Fruit fly (Drosophila melanogaster): ENCODE measurements around the gene CG42238.

Gene CG42238

dm6 chr2L:20968727-20969126, 83.2 kb downstream of the CG42238 start:
- no peak for TF ChIP-seq CG4617 (GFP tag; optimal IDR thresholded peaks at IDR 0.05; ENCODE audit: borderline replicate concordance)
- TF ChIP-seq Asciz (GFP tag; optimal IDR thresholded peaks at IDR 0.05) = no peak
- TF ChIP-seq CG6272 (GFP tag; IDR thresholded peaks at IDR 0.05) = no peak
- peak; percentile 12 for TF ChIP-seq CG1603 (tag; optimal IDR thresholded peaks at IDR 0.05)
- no peak for TF ChIP-seq trem (tag; optimal IDR thresholded peaks at IDR 0.05)
- TF ChIP-seq unc-4 (GFP tag; IDR thresholded peaks at IDR 0.05; ENCODE audit: partially characterized antibody) = no peak
- no peak for TF ChIP-seq lab (GFP tag; optimal IDR thresholded peaks at IDR 0.05)
- TF ChIP-seq CG14710 (tag; optimal IDR thresholded peaks at IDR 0.05) = peak; percentile 26
- TF ChIP-seq tll (GFP tag; optimal IDR thresholded peaks at IDR 0.05) = peak in 1 of 2 experiments; percentile 27
- TF ChIP-seq CG7271 (tag; optimal IDR thresholded peaks at IDR 0.05) = no peak
- TF ChIP-seq CG4282 (GFP tag; optimal IDR thresholded peaks at IDR 0.05) = no peak
- TF ChIP-seq chif (GFP tag; optimal IDR thresholded peaks at IDR 0.05) = no peak
- no peak for TF ChIP-seq onecut (GFP tag; IDR thresholded peaks at IDR 0.05)
- TF ChIP-seq Atf6 (GFP tag; IDR thresholded peaks at IDR 0.05) = no peak
- peak; percentile 31; the same call in 1 of the 2 replicates for TF ChIP-seq Xrp1 (GFP tag; IDR thresholded peaks at IDR 0.05)
- no peak for TF ChIP-seq sna (GFP tag; IDR thresholded peaks at IDR 0.05; ENCODE audit: partially characterized antibody)
- TF ChIP-seq ash1 (GFP tag; optimal IDR thresholded peaks at IDR 0.05) = no peak
- TF ChIP-seq ac (GFP tag; optimal IDR thresholded peaks at IDR 0.05) = peak; percentile 7
- no peak for TF ChIP-seq sr (GFP tag; IDR thresholded peaks at IDR 0.05)
- no peak for TF ChIP-seq hbn (GFP tag; IDR thresholded peaks at IDR 0.05; ENCODE audit: partially characterized antibody)
- no peak for TF ChIP-seq CG3407 (GFP tag; optimal IDR thresholded peaks at IDR 0.05)
- TF ChIP-seq CG7987 (GFP tag; optimal IDR thresholded peaks at IDR 0.05) = no peak
- TF ChIP-seq crol (GFP tag; IDR thresholded peaks at IDR 0.05) = no peak
- TF ChIP-seq CHES-1-like (GFP tag; optimal IDR thresholded peaks at IDR 0.05) = no peak
- peak; percentile 39 for TF ChIP-seq CG15696 (tag; optimal IDR thresholded peaks at IDR 0.05)
- no peak for TF ChIP-seq NC2α (GFP tag; optimal IDR thresholded peaks at IDR 0.05)
- TF ChIP-seq CG5245 (GFP tag; optimal IDR thresholded peaks at IDR 0.05) = no peak
- no peak for TF ChIP-seq ssp (GFP tag; IDR thresholded peaks at IDR 0.05)
- TF ChIP-seq disco-r (GFP tag; optimal IDR thresholded peaks at IDR 0.05) = no peak
- TF ChIP-seq esg (GFP tag; conservative IDR thresholded peaks at IDR 0.05) = no peak
- TF ChIP-seq CG4404 (GFP tag; IDR thresholded peaks at IDR 0.05) = no peak
- TF ChIP-seq CG2202 (tag; optimal IDR thresholded peaks at IDR 0.05) = no peak
- peak; percentile 8 for TF ChIP-seq CG15479 (GFP tag; optimal IDR thresholded peaks at IDR 0.05)
- TF ChIP-seq CG3065 (GFP tag; optimal IDR thresholded peaks at IDR 0.05) = no peak
- TF ChIP-seq Atf-2 (GFP tag; optimal IDR thresholded peaks at IDR 0.05) = no peak
- peak; percentile 4 for TF ChIP-seq fd102C (GFP tag; optimal IDR thresholded peaks at IDR 0.05)
- no peak for TF ChIP-seq CG6765 (GFP tag; optimal IDR thresholded peaks at IDR 0.05)
- no peak for TF ChIP-seq bab2 (GFP tag; optimal IDR thresholded peaks at IDR 0.05)
- no peak for TF ChIP-seq CG12744 (GFP tag; optimal IDR thresholded peaks at IDR 0.05)
- TF ChIP-seq CG17912 (GFP tag; optimal IDR thresholded peaks at IDR 0.05) = no peak
- no peak for TF ChIP-seq CG7839 (tag; optimal IDR thresholded peaks at IDR 0.05)
- no peak for TF ChIP-seq CG2129 (GFP tag; IDR thresholded peaks at IDR 0.05; ENCODE audit: partially characterized antibody)
- TF ChIP-seq zen (tag; optimal IDR thresholded peaks at IDR 0.05) = peak; percentile 0
- no peak for TF ChIP-seq CG3847 (GFP tag; IDR thresholded peaks at IDR 0.05)
- TF ChIP-seq jigr1 (GFP tag; IDR thresholded peaks at IDR 0.05) = no peak
- no peak for TF ChIP-seq CG4820 (GFP tag; optimal IDR thresholded peaks at IDR 0.05)
- TF ChIP-seq tap (tag; optimal IDR thresholded peaks at IDR 0.05) = no peak
- no peak for TF ChIP-seq bsh (GFP tag; optimal IDR thresholded peaks at IDR 0.05)
- TF ChIP-seq CG11560 (tag; IDR thresholded peaks at IDR 0.05) = no peak
- TF ChIP-seq CG18599 (GFP tag; optimal IDR thresholded peaks at IDR 0.05) = peak; percentile 31
- TF ChIP-seq fd96Cb (tag; optimal IDR thresholded peaks at IDR 0.05) = no peak
